Fruit fly (Drosophila melanogaster): Measurements from ENCODE around the gene mRpL50.

dm6 chr3L:7283541-7283940 is 39.8 kb upstream of the mRpL50 start:
- TF ChIP-seq CG8478 (optimal IDR thresholded peaks at IDR 0.05) (no peak), CTCF (optimal IDR thresholded peaks at IDR 0.05) (no peak)
